Worm (Caenorhabditis elegans) whole organism, early embryonic: ENCODE results near the gene mes-1.

Experiments
- B0310.2 ChIP-seq: sonication (generic microtip); optimal IDR thresholded peaks from 2 replicates; lab custom pipeline; 2016; ENCODE audit warnings: mild to moderate bottlenecking, missing genetic modification characterization, missing compliant biosample characterization
- F13C5.2 ChIP-seq: sonication (generic microtip); optimal IDR thresholded peaks from 2 replicates; lab custom pipeline; 2017; ENCODE audit warnings: mild to moderate bottlenecking, missing genetic modification characterization, inconsistent platforms, missing compliant biosample characterization
- ceh-36 ChIP-seq: sonication (generic microtip); optimal IDR thresholded peaks from 2 replicates; lab custom pipeline; 2016; ENCODE audit warnings: missing genetic modification characterization, inconsistent platforms, missing compliant biosample characterization
- ets-7 ChIP-seq: sonication (generic microtip); optimal IDR thresholded peaks from 2 replicates; lab custom pipeline; 2016; ENCODE audit warnings: missing genotype, missing genetic modification characterization, missing compliant biosample characterization
- flt-1 ChIP-seq: fragments of 200-800 bp; sonication (Bioruptor generic); IDR thresholded peaks from 2 replicates; pipeline ENCODE4 v1.3.6; 2022; ENCODE audit warnings: missing genetic modification characterization, missing compliant biosample characterization

ce11 chrX:11899031-11899430 lies 41.8 kb downstream of the mes-1 start:
- TF ChIP-seq flt-1 (GFP tag; lab: Robert Waterston, UW) (no peak), B0310.2 (tag; lab: Kevin White, UChicago) (no peak), ets-7 (tag; lab: Kevin White, UChicago) (no peak), ceh-36 (tag; lab: Kevin White, UChicago) (no peak), F13C5.2 (tag; lab: Kevin White, UChicago) (no peak)
